Worm (Caenorhabditis elegans) whole organism, L4 larva: ENCODE data around the gene K04C2.2.

Source experiments
- F26F4.8 ChIP-seq: fragments of 200-800 bp; sonication (Bioruptor generic); conservative IDR thresholded peaks from 2 replicates; pipeline ENCODE4 v1.3.6; 2022; ENCODE audit warnings: missing genetic modification characterization, missing compliant biosample characterization
- F49E8.2 ChIP-seq: sonication (generic microtip); optimal IDR thresholded peaks from 2 replicates; lab custom pipeline; 2016; ENCODE audit warnings: missing compliant biosample characterization, mild to moderate bottlenecking, missing genetic modification characterization, borderline replicate concordance
- Y48G9A.11 ChIP-seq: fragments of 200-800 bp; sonication (Bioruptor generic); IDR thresholded peaks from 2 replicates; pipeline ENCODE4 v1.3.6; 2022; ENCODE audit warnings: missing genetic modification reagents, missing genetic modification characterization, missing compliant biosample characterization
- aha-1 ChIP-seq: fragments of 150-350 bp; peaks from one replicate; lab custom pipeline; 2014; ENCODE audit warnings: missing biosample characterization, missing genetic modification characterization
- daf-16 ChIP-seq, 3 experiments: sonication (generic microtip); optimal IDR thresholded peaks; 2 replicates each; lab custom pipeline; 2016 to 2017; ENCODE audit warnings: missing genetic modification characterization in 3 of 3, missing genetic modification reagents in 3 of 3, mild to moderate bottlenecking in 2 of 3, missing compliant biosample characterization in 2 of 3, missing biosample characterization in 1 of 3, moderate library complexity in 1 of 3
- dve-1 ChIP-seq: sonication (generic microtip); optimal IDR thresholded peaks from 2 replicates; lab custom pipeline; 2017; ENCODE audit warnings: antibody characterized with exemption, mild to moderate bottlenecking, missing genetic modification characterization, missing compliant biosample characterization; ENCODE audit not compliant: insufficient read depth
- hif-1 ChIP-seq, 2 experiments: sonication (generic microtip); optimal IDR thresholded peaks; 2 replicates each; lab custom pipeline; 2016 to 2017; ENCODE audit warnings: missing compliant biosample characterization in 2 of 2, missing genetic modification characterization in 2 of 2, missing genetic modification reagents in 2 of 2, missing genotype in 2 of 2, mild to moderate bottlenecking in 1 of 2
- snpc-1.2 ChIP-seq: fragments of 200-800 bp; sonication (Bioruptor generic); IDR thresholded peaks from 2 replicates; pipeline ENCODE4 v1.3.6; 2022; ENCODE audit warnings: missing genetic modification reagents, missing genetic modification characterization, missing compliant biosample characterization

Gene K04C2.2

DNA sequence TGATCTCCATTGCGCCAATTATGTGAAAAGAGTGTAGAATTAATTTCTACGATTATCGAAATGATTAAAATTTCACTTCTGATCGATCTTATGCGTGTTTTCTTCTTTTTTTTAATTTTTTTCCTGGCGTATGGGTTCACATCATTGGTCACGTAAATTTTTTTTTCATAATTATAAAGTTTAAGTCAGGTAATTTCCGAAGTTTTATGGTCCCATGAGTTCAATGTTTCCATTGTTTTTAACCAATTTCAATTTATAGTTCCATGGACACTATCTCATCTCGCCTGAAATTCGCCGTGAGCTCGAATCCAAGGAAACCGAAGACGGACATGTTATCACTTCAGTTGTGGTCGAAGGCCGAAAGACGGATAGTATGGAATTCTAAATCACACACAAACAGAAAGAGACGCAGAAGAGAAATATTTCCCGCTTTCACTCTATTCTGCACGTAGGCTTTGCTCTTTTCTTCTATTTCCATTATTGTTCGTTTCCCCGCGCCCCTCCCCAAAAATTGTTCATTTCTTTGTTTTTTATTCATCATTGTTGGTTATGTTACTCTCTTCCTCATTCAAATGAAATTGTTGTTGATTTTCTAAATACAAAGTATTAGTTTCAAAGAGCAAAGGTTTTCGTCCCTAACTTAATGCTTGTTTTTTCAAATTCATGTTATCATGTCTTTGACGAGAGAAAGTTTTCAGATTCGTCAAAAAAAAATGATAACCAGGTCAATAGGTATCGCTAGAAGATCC is 45.9 kb downstream of the K04C2.2 start, which contains the start of the genes F57B9.8 and coq-2:
F57B9.8 (minus strand) TSS at position 51 of the 749 bp plus-strand sequence.
coq-2 (plus strand) TSS at position 699 of the 749 bp plus-strand sequence.
- TF ChIP-seq hif-1 (tag; optimal IDR thresholded peaks at IDR 0.05; lab: Kevin White, UChicago) (peak in 1 of 2 experiments; percentile 97), F26F4.8 (no peak), dve-1 (peak; percentile 34), snpc-1.2 (GFP tag; lab: Robert Waterston, UW) (no peak), aha-1 (peak; percentile 99), Y48G9A.11 (GFP tag; lab: Robert Waterston, UW) (no peak)

DNA sequence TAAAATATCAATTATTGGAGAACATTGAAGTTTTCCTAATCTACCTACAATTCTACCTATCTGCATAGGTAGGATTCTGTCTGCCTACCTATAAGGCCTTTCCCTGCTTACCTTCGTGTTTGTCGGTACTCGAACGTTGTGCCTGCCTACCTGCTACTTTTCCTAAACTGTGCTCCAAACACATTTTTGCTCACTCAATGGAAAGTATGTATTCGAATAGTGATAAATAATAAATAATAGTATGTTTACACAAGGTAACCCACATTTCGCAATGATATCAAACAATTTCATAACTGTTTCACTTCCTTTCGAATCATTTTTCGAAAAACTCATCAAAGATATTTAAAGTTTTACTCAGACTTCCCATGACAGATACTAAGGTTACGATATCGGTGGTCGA is 49.9 kb downstream of the K04C2.2 start, which contains the start of gene F57B9.3:
F57B9.3 (plus strand) TSS at position 301 of the 400 bp plus-strand sequence.
- TF ChIP-seq F49E8.2 (no peak), daf-16 (GFP tag; optimal IDR thresholded peaks at IDR 0.05; lab: Kevin White, UChicago) (no peak), daf-16 (tag; optimal IDR thresholded peaks at IDR 0.05; lab: Kevin White, UChicago) (peak; percentile 28)
- TF ChIP-seq, all 104 proteins: peak for 1
